Worm (Caenorhabditis elegans) whole organism, early embryonic: Measurements from ENCODE around the gene duo-1.

Source experiments
- ama-1 ChIP-seq: fragments of 150-350 bp; optimal IDR thresholded peaks from 2 replicates; lab custom pipeline; 2014
- ceh-13 ChIP-seq: fragments of 200-800 bp; sonication (Bioruptor generic); optimal IDR thresholded peaks from 2 replicates; lab custom pipeline; 2018; ENCODE audit warnings: mild to moderate bottlenecking, missing genetic modification characterization, missing compliant biosample characterization
- ceh-36 ChIP-seq: sonication (generic microtip); optimal IDR thresholded peaks from 2 replicates; lab custom pipeline; 2016; ENCODE audit warnings: missing genetic modification characterization, inconsistent platforms, missing compliant biosample characterization
- ets-7 ChIP-seq: sonication (generic microtip); optimal IDR thresholded peaks from 2 replicates; lab custom pipeline; 2016; ENCODE audit warnings: missing genotype, missing genetic modification characterization, missing compliant biosample characterization
- flt-1 ChIP-seq: fragments of 200-800 bp; sonication (Bioruptor generic); IDR thresholded peaks from 2 replicates; pipeline ENCODE4 v1.3.6; 2022; ENCODE audit warnings: missing genetic modification characterization, missing compliant biosample characterization
- hmg-4 ChIP-seq: fragments of 200-800 bp; sonication (Bioruptor generic); optimal IDR thresholded peaks from 2 replicates; lab custom pipeline; 2018; ENCODE audit warnings: mild to moderate bottlenecking, missing genetic modification characterization, missing compliant biosample characterization
- hnd-1 ChIP-seq: sonication (generic microtip); optimal IDR thresholded peaks from 2 replicates; lab custom pipeline; 2016; ENCODE audit warnings: missing genetic modification characterization, missing compliant biosample characterization
- scrt-1 ChIP-seq: fragments of 200-800 bp; sonication (Bioruptor generic); IDR thresholded peaks from 2 replicates; pipeline ENCODE4 v1.3.6; 2022; ENCODE audit warnings: missing genetic modification characterization, missing compliant biosample characterization
- tbx-11 ChIP-seq: fragments of 200-800 bp; sonication (Bioruptor generic); IDR thresholded peaks from 2 replicates; pipeline ENCODE4 v1.3.6; 2022; ENCODE audit warnings: missing genetic modification characterization, missing compliant biosample characterization
- tra-4 ChIP-seq: sonication (generic microtip); optimal IDR thresholded peaks from 2 replicates; lab custom pipeline; 2017; ENCODE audit warnings: missing genetic modification characterization, missing compliant biosample characterization

- TF ChIP-seq flt-1 (GFP tag; lab: Robert Waterston, UW), result no peak
- no peak for TF ChIP-seq ama-1 (lab: Kevin White, UChicago)
- TF ChIP-seq ceh-36, result no peak
- no peak for TF ChIP-seq hnd-1
- no peak for TF ChIP-seq ets-7 (tag; lab: Kevin White, UChicago)
- TF ChIP-seq hmg-4 (GFP tag; lab: Kevin White, UChicago), result no peak
- no peak for TF ChIP-seq tra-4 (tag; lab: Kevin White, UChicago)
- TF ChIP-seq scrt-1, result no peak
- no peak for TF ChIP-seq ceh-13 (GFP tag; lab: Kevin White, UChicago)
- TF ChIP-seq tbx-11 (GFP tag; lab: Robert Waterston, UW), result no peak
These were observed 29.1 kb upstream of the duo-1 start for ce11 chrV:11525338-11525737.
